Fruit fly (Drosophila melanogaster) whole organism, prepupa: Measurements from ENCODE around the gene Pde9.

Experiments used
- Blimp-1 ChIP-seq: fragments of 200-800 bp; sonication (Bioruptor generic); optimal IDR thresholded peaks from 3 replicates; lab custom pipeline; 2017; ENCODE audit warnings: missing biosample characterization, missing genetic modification characterization, mild to moderate bottlenecking, moderate library complexity, missing genetic modification reagents
- CG10631 ChIP-seq: fragments of 200-800 bp; sonication (Bioruptor generic); optimal IDR thresholded peaks from 2 replicates; lab custom pipeline; 2016; ENCODE audit warnings: missing biosample characterization, missing genetic modification characterization
- CG10669 ChIP-seq: fragments of 200-800 bp; sonication (Bioruptor generic); optimal IDR thresholded peaks from 3 replicates; lab custom pipeline; 2018; ENCODE audit warnings: missing biosample characterization, mild to moderate bottlenecking, missing genetic modification characterization, moderate library complexity
- CG11294 ChIP-seq: fragments of 200-800 bp; sonication (Bioruptor generic); IDR thresholded peaks from 2 replicates; pipeline ENCODE4 v1.3.6; 2022; ENCODE audit warnings: missing biosample characterization, missing genetic modification characterization
- CG11902 ChIP-seq: fragments of 200-800 bp; sonication (Bioruptor generic); optimal IDR thresholded peaks from 3 replicates; lab custom pipeline; 2016; ENCODE audit warnings: missing biosample characterization, missing genetic modification characterization
- CG1621 ChIP-seq: fragments of 200-800 bp; sonication (Bioruptor generic); optimal IDR thresholded peaks from 3 replicates; lab custom pipeline; 2018; ENCODE audit warnings: missing biosample characterization, mild to moderate bottlenecking, missing genetic modification characterization
- CG3032 ChIP-seq: fragments of 200-800 bp; optimal IDR thresholded peaks from 2 replicates; lab custom pipeline; 2019; ENCODE audit warnings: missing biosample characterization, mild to moderate bottlenecking, missing genetic modification characterization, moderate library complexity
- CG31627 ChIP-seq: fragments of 200-800 bp; sonication (Bioruptor generic); optimal IDR thresholded peaks from 3 replicates; lab custom pipeline; 2016; ENCODE audit warnings: missing biosample characterization, missing genetic modification characterization
- CG32006 ChIP-seq: fragments of 200-800 bp; sonication (Bioruptor generic); optimal IDR thresholded peaks from 3 replicates; lab custom pipeline; 2017; ENCODE audit warnings: missing biosample characterization, mild to moderate bottlenecking, missing genetic modification characterization
- CG34406 ChIP-seq: fragments of 200-800 bp; sonication (Bioruptor generic); optimal IDR thresholded peaks from 3 replicates; lab custom pipeline; 2016; ENCODE audit warnings: missing biosample characterization, missing genetic modification characterization
- CG3919 ChIP-seq: fragments of 200-800 bp; sonication (Bioruptor generic); optimal IDR thresholded peaks from 3 replicates; lab custom pipeline; 2016; ENCODE audit warnings: missing biosample characterization, missing genetic modification characterization
- CG4318 ChIP-seq: fragments of 200-800 bp; sonication (Bioruptor generic); optimal IDR thresholded peaks from 3 replicates; lab custom pipeline; 2017; ENCODE audit warnings: missing biosample characterization, mild to moderate bottlenecking, missing genetic modification characterization
- CG6163 ChIP-seq: fragments of 200-800 bp; sonication (Bioruptor generic); IDR thresholded peaks from 3 replicates; pipeline ENCODE4 v1.3.6; 2022; ENCODE audit warnings: missing biosample characterization, missing genetic modification characterization
- CG6276 ChIP-seq: fragments of 200-800 bp; sonication (Bioruptor generic); optimal IDR thresholded peaks from 2 replicates; lab custom pipeline; 2017; ENCODE audit warnings: missing biosample characterization, mild to moderate bottlenecking, missing genetic modification characterization
- CG6808 ChIP-seq: fragments of 200-800 bp; sonication (Bioruptor generic); optimal IDR thresholded peaks from 3 replicates; lab custom pipeline; 2017; ENCODE audit warnings: missing biosample characterization, missing genetic modification characterization, mild to moderate bottlenecking, moderate library complexity, missing genetic modification reagents
- CG6854 ChIP-seq: fragments of 200-800 bp; sonication (Bioruptor generic); optimal IDR thresholded peaks from 2 replicates; lab custom pipeline; 2017; ENCODE audit warnings: missing biosample characterization, mild to moderate bottlenecking, missing genetic modification characterization
- CG7368 ChIP-seq: fragments of 200-800 bp; sonication (Bioruptor generic); optimal IDR thresholded peaks from 3 replicates; lab custom pipeline; 2016; ENCODE audit warnings: missing biosample characterization, missing genetic modification characterization
- CG8119 ChIP-seq: fragments of 200-800 bp; sonication (Bioruptor generic); IDR thresholded peaks from 3 replicates; pipeline ENCODE4 v1.3.6; 2022; ENCODE audit warnings: missing biosample characterization, missing genetic modification characterization
- CG8632 ChIP-seq: fragments of 200-800 bp; sonication (Bioruptor generic); optimal IDR thresholded peaks from 3 replicates; lab custom pipeline; 2016; ENCODE audit warnings: missing biosample characterization, missing genetic modification characterization
- CG9139 ChIP-seq: fragments of 200-800 bp; sonication (Bioruptor generic); optimal IDR thresholded peaks from 3 replicates; lab custom pipeline; 2017; ENCODE audit warnings: missing biosample characterization, mild to moderate bottlenecking, missing genetic modification characterization
- Eip75B ChIP-seq: fragments of 200-800 bp; sonication (Bioruptor generic); optimal IDR thresholded peaks from 3 replicates; lab custom pipeline; 2016; ENCODE audit warnings: missing biosample characterization, missing genetic modification characterization
- Eip78C ChIP-seq: fragments of 200-800 bp; sonication (Bioruptor generic); peaks from one replicate; lab custom pipeline; 2016; ENCODE audit warnings: missing biosample characterization, missing genetic modification characterization
- Eip93F ChIP-seq: fragments of 200-800 bp; sonication (Bioruptor generic); optimal IDR thresholded peaks from 2 replicates; lab custom pipeline; 2016; ENCODE audit warnings: missing biosample characterization, mild to moderate bottlenecking, missing genetic modification characterization
- Ets96B ChIP-seq: fragments of 200-800 bp; optimal IDR thresholded peaks from 2 replicates; lab custom pipeline; 2019; ENCODE audit warnings: missing biosample characterization, mild to moderate bottlenecking, missing genetic modification characterization, moderate library complexity
- Hr38 ChIP-seq: sonication (Bioruptor generic); optimal IDR thresholded peaks from 2 replicates; lab custom pipeline; 2016; ENCODE audit warnings: missing biosample characterization, missing genetic modification characterization
- Hr39 ChIP-seq: fragments of 200-800 bp; sonication (Bioruptor generic); optimal IDR thresholded peaks from 2 replicates; lab custom pipeline; 2016; ENCODE audit warnings: missing biosample characterization, missing genetic modification characterization
- Hr4 ChIP-seq: fragments of 200-800 bp; sonication (Bioruptor generic); optimal IDR thresholded peaks from 3 replicates; lab custom pipeline; 2016; ENCODE audit warnings: missing biosample characterization, missing genetic modification characterization
- Lpt ChIP-seq: fragments of 200-800 bp; sonication (Bioruptor generic); optimal IDR thresholded peaks from 3 replicates; lab custom pipeline; 2016; ENCODE audit warnings: missing biosample characterization, missing genetic modification characterization
- OdsH ChIP-seq: fragments of 200-800 bp; sonication (Bioruptor generic); optimal IDR thresholded peaks from 3 replicates; lab custom pipeline; 2016; ENCODE audit warnings: missing biosample characterization, missing genetic modification characterization
- Smox ChIP-seq: fragments of 200-800 bp; sonication (Bioruptor generic); optimal IDR thresholded peaks from 3 replicates; lab custom pipeline; 2016; ENCODE audit warnings: missing biosample characterization, missing genetic modification characterization
- Sox102F ChIP-seq: fragments of 200-800 bp; sonication (Bioruptor generic); optimal IDR thresholded peaks from 2 replicates; lab custom pipeline; 2016; ENCODE audit warnings: missing biosample characterization, mild to moderate bottlenecking, missing genetic modification characterization
- achi ChIP-seq: fragments of 200-800 bp; sonication (Bioruptor generic); optimal IDR thresholded peaks from 3 replicates; lab custom pipeline; 2016; ENCODE audit warnings: missing biosample characterization, missing genetic modification characterization
- dsx ChIP-seq: fragments of 200-800 bp; optimal IDR thresholded peaks from 3 replicates; lab custom pipeline; 2019; ENCODE audit warnings: missing biosample characterization, mild to moderate bottlenecking, missing genetic modification characterization, moderate library complexity; ENCODE audit not compliant: poor library complexity, severe bottlenecking
- eg ChIP-seq: fragments of 200-800 bp; sonication (Bioruptor generic); IDR thresholded peaks from 3 replicates; pipeline ENCODE4 v1.3.6; 2022; ENCODE audit warnings: missing biosample characterization, missing genetic modification characterization
- esn ChIP-seq: fragments of 200-800 bp; sonication (Bioruptor generic); optimal IDR thresholded peaks from 2 replicates; lab custom pipeline; 2016; ENCODE audit warnings: missing biosample characterization, mild to moderate bottlenecking, missing genetic modification characterization, moderate library complexity
- fd59A ChIP-seq: fragments of 200-800 bp; sonication (Bioruptor generic); optimal IDR thresholded peaks from 2 replicates; lab custom pipeline; 2017; ENCODE audit warnings: missing biosample characterization, mild to moderate bottlenecking, missing genetic modification characterization, missing genetic modification reagents
- fd85E ChIP-seq: fragments of 200-800 bp; sonication (Bioruptor generic); optimal IDR thresholded peaks from 3 replicates; lab custom pipeline; 2016; ENCODE audit warnings: missing biosample characterization, missing genetic modification characterization
- fkh ChIP-seq: fragments of 200-800 bp; sonication (Bioruptor generic); optimal IDR thresholded peaks from 3 replicates; lab custom pipeline; 2017; ENCODE audit warnings: missing biosample characterization, mild to moderate bottlenecking, missing genetic modification characterization, moderate library complexity
- lz ChIP-seq: fragments of 200-800 bp; sonication (Bioruptor generic); optimal IDR thresholded peaks from 3 replicates; lab custom pipeline; 2016; ENCODE audit warnings: missing biosample characterization, missing genetic modification characterization
- net ChIP-seq: fragments of 200-800 bp; sonication (Bioruptor generic); optimal IDR thresholded peaks from 3 replicates; lab custom pipeline; 2016; ENCODE audit warnings: missing biosample characterization, missing genetic modification characterization
- pdm3 ChIP-seq: fragments of 200-800 bp; sonication (Bioruptor generic); optimal IDR thresholded peaks from 3 replicates; lab custom pipeline; 2016; ENCODE audit warnings: missing biosample characterization, missing genetic modification characterization
- salr ChIP-seq, 2 experiments: fragments of 200-800 bp; sonication (Bioruptor generic); optimal IDR thresholded peaks; 3 replicates each; lab custom pipeline; 2016 to 2018; ENCODE audit warnings: missing biosample characterization in 2 of 2, missing genetic modification characterization in 2 of 2, mild to moderate bottlenecking in 1 of 2
- spab ChIP-seq: fragments of 200-800 bp; sonication (Bioruptor generic); optimal IDR thresholded peaks from 2 replicates; lab custom pipeline; 2017; ENCODE audit warnings: missing biosample characterization, mild to moderate bottlenecking, missing genetic modification characterization, missing genetic modification reagents
- ss ChIP-seq, 2 experiments: fragments of 200-800 bp; sonication (Bioruptor generic); optimal IDR thresholded peaks; 2 replicates in 1 of 2; 3 replicates in 1 of 2; lab custom pipeline; 2017 to 2018; ENCODE audit warnings: mild to moderate bottlenecking in 2 of 2, missing biosample characterization in 2 of 2, missing genetic modification characterization in 2 of 2, moderate library complexity in 1 of 2
- svp ChIP-seq: fragments of 200-800 bp; sonication (Bioruptor generic); peaks from one replicate; lab custom pipeline; 2016; ENCODE audit warnings: missing biosample characterization, missing genetic modification characterization
- topi ChIP-seq: fragments of 200-800 bp; sonication (Bioruptor generic); optimal IDR thresholded peaks from 3 replicates; lab custom pipeline; 2016; ENCODE audit warnings: missing biosample characterization, missing genetic modification characterization
- vri ChIP-seq: fragments of 200-800 bp; sonication (Bioruptor generic); optimal IDR thresholded peaks from 3 replicates; lab custom pipeline; 2016; ENCODE audit warnings: missing biosample characterization, mild to moderate bottlenecking, missing genetic modification characterization

Gene Pde9

dm6 chrX:12897150-12897549 is at the start of gene Pde9:
Gene Pde9 (minus strand): TSS chrX:12897327.
- TF ChIP-seq esn (GFP tag; lab: Kevin White, UChicago): peak; percentile 1
- TF ChIP-seq Eip78C (GFP tag; lab: Kevin White, UChicago): peak; percentile 60
- peak; percentile 11 for TF ChIP-seq CG6808 (GFP tag; lab: Kevin White, UChicago)
- peak; percentile 29 for TF ChIP-seq CG1621 (tag; lab: Kevin White, UChicago)
- 0 out of 3 replicates have a peak, but pooled peaks have one; percentile 29 for TF ChIP-seq eg (GFP tag; lab: Robert Waterston, UW)
- TF ChIP-seq lz (GFP tag; lab: Kevin White, UChicago): no peak
- TF ChIP-seq, all 60 proteins: peak for 5

dm6 chrX:12940396-12940795 is 43.3 kb upstream of the Pde9 start:
- TF ChIP-seq CG34406 (GFP tag; lab: Kevin White, UChicago): no peak
- peak; percentile 20 for TF ChIP-seq svp (GFP tag; lab: Kevin White, UChicago)
- TF ChIP-seq net (GFP tag; lab: Kevin White, UChicago): no peak

- TF ChIP-seq fd85E (GFP tag; lab: Kevin White, UChicago) (no peak), spab (peak; percentile 18), CG6276 (no peak), CG9139 (GFP tag; lab: Kevin White, UChicago) (no peak), CG8119 (GFP tag; lab: Robert Waterston, UW) (no peak), net (GFP tag; lab: Kevin White, UChicago) (no peak), Eip78C (GFP tag; lab: Kevin White, UChicago) (peak; percentile 55), lz (GFP tag; lab: Kevin White, UChicago) (peak; percentile 17), topi (GFP tag; lab: Kevin White, UChicago) (peak; percentile 41), esn (GFP tag; lab: Kevin White, UChicago) (peak; percentile 19), achi (GFP tag; lab: Kevin White, UChicago) (peak; percentile 3), Eip93F (no peak), fkh (GFP tag; lab: Kevin White, UChicago) (no peak), CG10669 (GFP tag; lab: Kevin White, UChicago) (peak; percentile 16), CG7368 (GFP tag; lab: Kevin White, UChicago) (no peak), CG6163 (GFP tag; lab: Robert Waterston, UW) (no peak; the same call in 2 of the 3 replicates), CG4318 (GFP tag; lab: Kevin White, UChicago) (no peak), Ets96B (tag; lab: Kevin White, UChicago) (no peak), pdm3 (GFP tag; lab: Kevin White, UChicago) (peak; percentile 23), dsx (GFP tag; lab: Kevin White, UChicago) (no peak), CG6808 (GFP tag; lab: Kevin White, UChicago) (no peak), Hr39 (GFP tag; lab: Kevin White, UChicago) (peak; percentile 6), salr (GFP tag; optimal IDR thresholded peaks at IDR 0.05; lab: Kevin White, UChicago) (no peak), CG6854 (GFP tag; lab: Kevin White, UChicago) (no peak), CG8632 (GFP tag; lab: Kevin White, UChicago) (no peak), Hr38 (GFP tag; lab: Kevin White, UChicago) (no peak), CG11294 (GFP tag; lab: Robert Waterston, UW) (no peak), ss (GFP tag; optimal IDR thresholded peaks at IDR 0.05; lab: Kevin White, UChicago) (peak in 1 of 2 experiments; percentile 4), Eip75B (GFP tag; lab: Kevin White, UChicago) (no peak), vri (no peak), Sox102F (GFP tag; lab: Kevin White, UChicago) (no peak), fd59A (no peak), Smox (GFP tag; lab: Kevin White, UChicago) (peak; percentile 18), eg (GFP tag; lab: Robert Waterston, UW) (no peak), CG32006 (GFP tag; lab: Kevin White, UChicago) (no peak), Blimp-1 (GFP tag; lab: Kevin White, UChicago) (no peak), Hr4 (GFP tag; lab: Kevin White, UChicago) (peak; percentile 1), CG3919 (peak; percentile 3), CG11902 (GFP tag; lab: Kevin White, UChicago) (no peak), CG3032 (tag; lab: Kevin White, UChicago) (peak; percentile 23), svp (GFP tag; lab: Kevin White, UChicago) (peak; percentile 57), Lpt (GFP tag; lab: Kevin White, UChicago) (no peak), CG10631 (GFP tag; lab: Kevin White, UChicago) (no peak), CG31627 (GFP tag; lab: Kevin White, UChicago) (peak; percentile 8), OdsH (peak; percentile 24)
These were observed 42.8 kb upstream of the Pde9 start for dm6 chrX:12939951-12940350.
